Fruit fly (Drosophila melanogaster): ENCODE measurements around the gene CG7218.

Gene CG7218

dm6 chr3R:18164052-18164722 lies at the start of gene CG7218, which contains the start of gene Cbp20:
Gene CG7218 (minus strand): TSS chr3R:18164397.
Gene Cbp20 (plus strand): TSS chr3R:18164661.
- peak; percentile 31 for TF ChIP-seq noc (tag; optimal IDR thresholded peaks at IDR 0.05)

dm6 chr3R:18208479-18208878 lies 44.3 kb upstream of the CG7218 start, which contains the start of gene CG44158:
Gene CG44158 (plus strand): TSS chr3R:18208779.
- no peak for TF ChIP-seq noc (tag; optimal IDR thresholded peaks at IDR 0.05)

- no peak for TF ChIP-seq noc (tag; optimal IDR thresholded peaks at IDR 0.05)
These were observed 35.7 kb upstream of the CG7218 start for dm6 chr3R:18199885-18200249.

dm6 chr3R:18199177-18199884 lies 35.1 kb upstream of the CG7218 start, which contains the start of the genes Ssdp and CG7985:
Gene Ssdp (minus strand): TSS chr3R:18199595.
Gene CG7985 (plus strand): TSS chr3R:18199857.
- no peak for TF ChIP-seq noc (tag; optimal IDR thresholded peaks at IDR 0.05)

dm6 chr3R:18198518-18199118 lies 34.4 kb upstream of the CG7218 start:
- TF ChIP-seq noc (tag; optimal IDR thresholded peaks at IDR 0.05) = peak; percentile 50

- no peak for TF ChIP-seq noc (tag; optimal IDR thresholded peaks at IDR 0.05)
These were observed 33.6 kb upstream of the CG7218 start for dm6 chr3R:18197802-18198148.

dm6 chr3R:18196991-18197801 lies 33.0 kb upstream of the CG7218 start:
- TF ChIP-seq noc (tag; optimal IDR thresholded peaks at IDR 0.05) = peak; percentile 51

dm6 chr3R:18196622-18196990 lies 32.4 kb upstream of the CG7218 start:
- TF ChIP-seq noc (tag; optimal IDR thresholded peaks at IDR 0.05) = no peak

- TF ChIP-seq noc (tag; optimal IDR thresholded peaks at IDR 0.05) = no peak
These were observed 31.1 kb upstream of the CG7218 start for dm6 chr3R:18195295-18195694.

dm6 chr3R:18191867-18192266 lies 27.7 kb upstream of the CG7218 start, which contains the start of gene CG14313:
Gene CG14313 (minus strand): TSS chr3R:18191967.
- no peak for TF ChIP-seq noc (tag; optimal IDR thresholded peaks at IDR 0.05)

- peak; percentile 87 for TF ChIP-seq noc (tag; optimal IDR thresholded peaks at IDR 0.05)
These were observed 24.5 kb upstream of the CG7218 start, which contains the start of the genes CG12321 and MED17 for dm6 chr3R:18188702-18189125. Gene CG12321 (minus strand): TSS chr3R:18188707. Gene MED17 (plus strand): TSS chr3R:18189072.

dm6 chr3R:18185385-18185784 lies 21.2 kb upstream of the CG7218 start, which contains the start of the genes Arp5 and CG7208:
Gene Arp5 (plus strand): TSS chr3R:18185498.
Gene CG7208 (minus strand): TSS chr3R:18185715.
- peak; percentile 81 for TF ChIP-seq noc (tag; optimal IDR thresholded peaks at IDR 0.05)

dm6 chr3R:18183244-18183643 lies 19.0 kb upstream of the CG7218 start, which contains the start of gene cdm:
Gene cdm (minus strand): TSS chr3R:18183479.
- no peak for TF ChIP-seq noc (tag; optimal IDR thresholded peaks at IDR 0.05)

dm6 chr3R:18171983-18172967 lies 8.1 kb upstream of the CG7218 start:
- TF ChIP-seq noc (tag; optimal IDR thresholded peaks at IDR 0.05) = peak; percentile 89

Data from whole organism, larva.